Worm (Caenorhabditis elegans): Measurements from ENCODE around the gene lep-2.

DNA sequence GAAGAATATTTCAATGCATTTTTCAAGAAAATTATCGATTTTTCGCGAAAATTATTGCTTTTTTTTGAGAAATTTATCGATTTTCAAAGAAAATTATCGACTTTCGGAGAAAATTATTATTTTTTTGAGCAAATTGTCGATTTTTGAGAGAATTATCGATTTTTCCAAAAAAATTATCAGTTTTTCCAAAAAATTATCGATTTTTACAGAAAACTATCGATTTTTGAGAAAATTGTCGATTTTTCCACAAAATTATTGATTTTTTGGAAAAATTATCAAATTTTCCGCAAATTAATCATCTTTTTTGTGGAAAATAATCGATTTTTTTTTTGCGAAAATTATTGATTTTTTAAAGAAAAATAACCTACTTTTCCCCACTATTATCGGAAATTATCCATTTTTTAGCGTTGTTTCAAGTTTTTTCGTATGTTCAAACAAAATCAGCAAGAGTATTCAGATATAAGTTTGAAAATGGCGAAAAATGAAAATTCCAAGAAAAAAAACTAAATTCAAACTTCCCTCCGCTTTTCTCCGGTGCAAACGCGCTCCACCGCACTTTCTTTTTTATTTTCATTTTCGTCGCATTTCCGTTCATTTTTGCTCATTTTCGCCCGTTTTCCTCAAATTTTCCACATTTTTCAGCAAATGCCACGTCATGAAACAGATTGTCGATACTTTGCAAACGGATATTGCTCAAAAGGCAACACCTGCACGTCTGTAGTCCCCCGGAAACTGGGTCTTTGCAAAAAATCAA, at the start of gene lep-2:
- no peak for TF ChIP-seq W03F9.2 (tag; optimal IDR thresholded peaks at IDR 0.05)
- no peak for TF ChIP-seq dao-5 (tag; optimal IDR thresholded peaks at IDR 0.05)
- no peak for TF ChIP-seq him-1 (tag; optimal IDR thresholded peaks at IDR 0.05)

Measured in whole organism, L4/young adult.